Fruit fly (Drosophila melanogaster): ENCODE measurements around the gene CG31675.

DNA sequence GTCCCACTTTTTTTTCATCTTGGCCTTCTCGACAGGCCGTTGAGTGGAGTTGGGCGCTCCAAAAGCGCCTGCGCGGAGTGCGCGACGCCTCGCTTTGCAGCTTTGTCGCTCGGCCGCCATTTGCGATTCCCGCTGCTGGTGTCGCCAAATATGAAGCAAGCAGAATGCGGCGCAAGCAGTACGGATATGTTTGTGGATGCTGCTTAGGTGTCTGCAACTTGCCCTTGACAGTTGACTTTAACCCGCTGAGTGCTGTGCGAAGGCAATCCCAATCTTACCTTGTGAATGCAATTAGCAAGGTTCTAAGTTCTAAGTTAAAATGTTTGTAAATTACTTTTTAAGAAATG is 45.6 kb upstream of the CG31675 start:
- no peak for TF ChIP-seq Myc (optimal IDR thresholded peaks at IDR 0.05)
- TF ChIP-seq h (optimal IDR thresholded peaks at IDR 0.05), result no peak
- TF ChIP-seq Sin3A (optimal IDR thresholded peaks at IDR 0.05), result no peak
- TF ChIP-seq ttk (optimal IDR thresholded peaks at IDR 0.05), result no peak

All from Kc167 (cell line).